Fruit fly (Drosophila melanogaster): Measurements from ENCODE around the gene Aven.

Aven gene

dm6 chrX:12611536-12612458 lies 17.6 kb downstream of the Aven start, which contains the start of the genes CG1463 and Fpgs1 (continued):
- TF ChIP-seq CG15514 (GFP tag; optimal IDR thresholded peaks at IDR 0.05) (peak; percentile 35), CG14965 (GFP tag; optimal IDR thresholded peaks at IDR 0.05; ENCODE audit: borderline replicate concordance) (no peak), E2f2 (GFP tag; IDR thresholded peaks at IDR 0.05) (peak; percentile 83), Adf1 (GFP tag; IDR thresholded peaks at IDR 0.05) (no peak), Gug (GFP tag; IDR thresholded peaks at IDR 0.05) (0 out of 4 replicates have a peak, but pooled peaks have one; percentile 19), CG1832 (GFP tag; optimal IDR thresholded peaks at IDR 0.05) (no peak), CG14710 (tag; optimal IDR thresholded peaks at IDR 0.05) (peak; percentile 48), Bgb (GFP tag; IDR thresholded peaks at IDR 0.05; ENCODE audit: partially characterized antibody) (peak; percentile 50; the same call in 1 of the 2 replicates), tll (GFP tag; optimal IDR thresholded peaks at IDR 0.05) (no peak), CG32772 (GFP tag; IDR thresholded peaks at IDR 0.05) (no peak), grn (GFP tag; optimal IDR thresholded peaks at IDR 0.05) (peak; percentile 83), vnd (GFP tag; IDR thresholded peaks at IDR 0.05; ENCODE audit: partially characterized antibody) (no peak), Nf-YC (tag; optimal IDR thresholded peaks at IDR 0.05) (peak; percentile 45), CG30403 (GFP tag; optimal IDR thresholded peaks at IDR 0.05) (peak; percentile 24), NK7.1 (GFP tag; optimal IDR thresholded peaks at IDR 0.05) (no peak), Dll (GFP tag; IDR thresholded peaks at IDR 0.05; ENCODE audit: partially characterized antibody) (peak; percentile 44; the same call in 1 of the 4 replicates), Fer3 (tag; optimal IDR thresholded peaks at IDR 0.05) (no peak), Ets97D (GFP tag; optimal IDR thresholded peaks at IDR 0.05) (peak; percentile 3), Aef1 (GFP tag; IDR thresholded peaks at IDR 0.05) (0 out of 3 replicates have a peak, but pooled peaks have one; percentile 22), Scr (GFP tag; IDR thresholded peaks at IDR 0.05; ENCODE audit: partially characterized antibody) (peak; percentile 57), CG32532 (GFP tag; IDR thresholded peaks at IDR 0.05) (0 out of 2 replicates have a peak, but pooled peaks have one; percentile 31), CG10267 (tag; optimal IDR thresholded peaks at IDR 0.05) (peak; percentile 28), CG17186 (GFP tag; optimal IDR thresholded peaks at IDR 0.05) (peak; percentile 28), dysf (GFP tag; IDR thresholded peaks at IDR 0.05) (peak; percentile 44; the same call in 2 of the 3 replicates), Ada2b (GFP tag; IDR thresholded peaks at IDR 0.05) (no peak), otp (GFP tag; IDR thresholded peaks at IDR 0.05) (no peak), CG7987 (GFP tag; optimal IDR thresholded peaks at IDR 0.05) (no peak), CG13287 (GFP tag; IDR thresholded peaks at IDR 0.05; ENCODE audit: partially characterized antibody) (peak; percentile 63; the same call in 1 of the 2 replicates), Myb (GFP tag; optimal IDR thresholded peaks at IDR 0.05) (peak; percentile 33), NC2α (GFP tag; optimal IDR thresholded peaks at IDR 0.05) (no peak), Hand (GFP tag; optimal IDR thresholded peaks at IDR 0.05) (no peak), Drgx (GFP tag; IDR thresholded peaks at IDR 0.05) (no peak), cad (GFP tag; optimal IDR thresholded peaks at IDR 0.05) (no peak), MTF-1 (GFP tag; optimal IDR thresholded peaks at IDR 0.05; ENCODE audit: borderline replicate concordance) (no peak), ems (GFP tag; optimal IDR thresholded peaks at IDR 0.05) (peak; percentile 5), esg (GFP tag; conservative IDR thresholded peaks at IDR 0.05) (no peak), ro (GFP tag; IDR thresholded peaks at IDR 0.05) (no peak), sob (GFP tag; IDR thresholded peaks at IDR 0.05) (peak; percentile 36; the same call in 1 of the 2 replicates), CG12744 (GFP tag; optimal IDR thresholded peaks at IDR 0.05) (no peak), mld (GFP tag; IDR thresholded peaks at IDR 0.05; ENCODE audit: partially characterized antibody) (0 out of 3 replicates have a peak, but pooled peaks have one; percentile 44), row (GFP tag; IDR thresholded peaks at IDR 0.05) (peak; percentile 88), Lpt (GFP tag; optimal IDR thresholded peaks at IDR 0.05) (no peak), sim (GFP tag; IDR thresholded peaks at IDR 0.05) (no peak), shn (GFP tag; optimal IDR thresholded peaks at IDR 0.05) (peak; percentile 15), lab (GFP tag; optimal IDR thresholded peaks at IDR 0.05) (peak; percentile 58), CG6791 (GFP tag; IDR thresholded peaks at IDR 0.05; ENCODE audit: partially characterized antibody) (peak; percentile 47; the same call in 2 of the 3 replicates), Sox102F (GFP tag; optimal IDR thresholded peaks at IDR 0.05) (no peak)
